Worm (Caenorhabditis elegans): ENCODE data around the gene srx-24.

DNA sequence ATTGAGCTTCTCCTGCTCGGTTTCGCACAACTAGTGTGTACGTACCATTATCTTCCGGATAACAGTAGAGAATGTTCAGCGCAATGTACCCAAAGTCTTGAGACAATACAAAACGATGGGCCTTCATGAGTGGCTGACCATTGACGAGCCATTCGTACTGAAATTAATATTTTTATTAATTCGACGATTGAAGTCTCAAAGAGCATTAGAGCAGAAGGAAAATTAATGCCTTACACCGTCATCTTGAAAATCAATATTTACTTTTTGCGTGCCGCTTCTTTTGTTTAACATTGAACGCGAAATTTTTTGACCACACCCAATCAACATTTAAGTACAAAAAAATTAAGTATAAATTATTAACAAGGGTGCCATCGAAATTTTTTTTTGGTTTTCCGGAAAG lies 43.1 kb upstream of the srx-24 start:
- no peak for TF ChIP-seq snpc-4 (tag; optimal IDR thresholded peaks at IDR 0.05)
- no peak for TF ChIP-seq ceh-43 (GFP tag; optimal IDR thresholded peaks at IDR 0.05)
- TF ChIP-seq nhr-237 (tag; optimal IDR thresholded peaks at IDR 0.05) = no peak
- no peak for TF ChIP-seq pha-4 (tag; optimal IDR thresholded peaks at IDR 0.05)
- TF ChIP-seq unc-62 (GFP tag; optimal IDR thresholded peaks at IDR 0.05) = no peak
- no peak for TF ChIP-seq unc-39 (tag; optimal IDR thresholded peaks at IDR 0.05)
- TF ChIP-seq lin-13 (tag; optimal IDR thresholded peaks at IDR 0.05) = no peak
- TF ChIP-seq bed-3 (GFP tag; optimal IDR thresholded peaks at IDR 0.05) = no peak
- TF ChIP-seq mep-1 (tag; optimal IDR thresholded peaks at IDR 0.05) = no peak
- TF ChIP-seq nhr-12 (tag; optimal IDR thresholded peaks at IDR 0.05) = no peak
- TF ChIP-seq ceh-39 (tag; optimal IDR thresholded peaks at IDR 0.05) = no peak
- no peak for TF ChIP-seq elt-1 (tag; optimal IDR thresholded peaks at IDR 0.05; ENCODE audit: borderline replicate concordance, insufficient read depth)
- TF ChIP-seq sptf-1 (tag; optimal IDR thresholded peaks at IDR 0.05) = no peak

All from whole organism, mixed stage, embryonic.